Fruit fly (Drosophila melanogaster) whole organism, adult: Measurements from ENCODE around the gene Gnf1.

Source experiments
- CG11617 ChIP-seq: fragments of 200-800 bp; sonication (Bioruptor generic); optimal IDR thresholded peaks from 2 replicates; lab custom pipeline; 2017; ENCODE audit warnings: mild to moderate bottlenecking, missing biosample characterization, missing genetic modification reagents, missing genetic modification characterization
- CG12768 ChIP-seq: fragments of 200-800 bp; sonication (Bioruptor generic); optimal IDR thresholded peaks from 2 replicates; lab custom pipeline; 2017; ENCODE audit warnings: missing biosample characterization, missing genetic modification characterization, mild to moderate bottlenecking, moderate library complexity, missing genetic modification reagents
- CG14711 ChIP-seq: fragments of 200-800 bp; sonication (Bioruptor generic); optimal IDR thresholded peaks from 2 replicates; lab custom pipeline; 2018; ENCODE audit warnings: missing biosample characterization, mild to moderate bottlenecking, missing genetic modification characterization, moderate library complexity
- CG1620 ChIP-seq: fragments of 200-800 bp; sonication (Bioruptor generic); optimal IDR thresholded peaks from 2 replicates; lab custom pipeline; 2016; ENCODE audit warnings: missing biosample characterization, missing genetic modification characterization
- CG33017 ChIP-seq: fragments of 200-800 bp; sonication (Bioruptor generic); optimal IDR thresholded peaks from 2 replicates; lab custom pipeline; 2018; ENCODE audit warnings: missing biosample characterization, mild to moderate bottlenecking, missing genetic modification characterization, moderate library complexity
- CG5204 ChIP-seq: fragments of 200-800 bp; sonication (Bioruptor generic); optimal IDR thresholded peaks from 2 replicates; lab custom pipeline; 2016; ENCODE audit warnings: missing biosample characterization, missing genetic modification characterization
- CG7045 ChIP-seq: fragments of 200-800 bp; sonication (Bioruptor generic); optimal IDR thresholded peaks from 2 replicates; lab custom pipeline; 2017; ENCODE audit warnings: missing biosample characterization, mild to moderate bottlenecking, missing genetic modification characterization
- CG7101 ChIP-seq: fragments of 200-800 bp; sonication (Bioruptor generic); optimal IDR thresholded peaks from 2 replicates; lab custom pipeline; 2018; ENCODE audit warnings: missing biosample characterization, mild to moderate bottlenecking, missing genetic modification characterization, moderate library complexity
- Clk ChIP-seq: fragments of 200-800 bp; sonication (Bioruptor generic); optimal IDR thresholded peaks from 2 replicates; lab custom pipeline; 2017; ENCODE audit warnings: missing biosample characterization, missing genetic modification characterization
- Crg-1 ChIP-seq: fragments of 200-800 bp; sonication (Bioruptor generic); optimal IDR thresholded peaks from 2 replicates; lab custom pipeline; 2016; ENCODE audit warnings: missing biosample characterization, missing genetic modification characterization
- Hr96 ChIP-seq: fragments of 200-800 bp; sonication (Bioruptor generic); optimal IDR thresholded peaks from 2 replicates; lab custom pipeline; 2016; ENCODE audit warnings: missing biosample characterization, missing genetic modification characterization
- Mnt ChIP-seq: fragments of 200-800 bp; sonication (Bioruptor generic); optimal IDR thresholded peaks from 2 replicates; lab custom pipeline; 2016; ENCODE audit warnings: missing biosample characterization, mild to moderate bottlenecking, missing genetic modification characterization
- bab1 ChIP-seq: fragments of 200-800 bp; sonication (Bioruptor generic); optimal IDR thresholded peaks from 3 replicates; lab custom pipeline; 2019; ENCODE audit warnings: missing biosample characterization, mild to moderate bottlenecking, missing genetic modification characterization, moderate library complexity
- cic ChIP-seq: fragments of 200-800 bp; sonication (Bioruptor generic); optimal IDR thresholded peaks from 2 replicates; lab custom pipeline; 2017; ENCODE audit warnings: missing biosample characterization, mild to moderate bottlenecking, missing genetic modification characterization, moderate library complexity
- cnc ChIP-seq, 2 experiments: fragments of >200 bp; optimal IDR thresholded peaks; 2 replicates each; lab custom pipeline; 2017
- kay ChIP-seq: fragments of 200-800 bp; sonication (Bioruptor generic); peaks from one replicate; lab custom pipeline; 2016; ENCODE audit warnings: missing biosample characterization, missing genetic modification characterization, borderline replicate concordance
- ovo ChIP-seq: fragments of 200-800 bp; sonication (Bioruptor generic); optimal IDR thresholded peaks from 2 replicates; lab custom pipeline; 2016; ENCODE audit warnings: missing biosample characterization, missing genetic modification characterization
- pad ChIP-seq: fragments of 200-800 bp; sonication (Bioruptor generic); optimal IDR thresholded peaks from 3 replicates; lab custom pipeline; 2017; ENCODE audit warnings: missing biosample characterization, missing genetic modification characterization, mild to moderate bottlenecking, moderate library complexity, missing genetic modification reagents
- tj ChIP-seq: fragments of 200-800 bp; sonication (Bioruptor generic); optimal IDR thresholded peaks from 3 replicates; lab custom pipeline; 2017; ENCODE audit warnings: missing biosample characterization, mild to moderate bottlenecking, missing genetic modification characterization, moderate library complexity
- toe ChIP-seq: fragments of 200-800 bp; sonication (Bioruptor generic); optimal IDR thresholded peaks from 2 replicates; lab custom pipeline; 2016; ENCODE audit warnings: missing biosample characterization, missing genetic modification characterization

Gene Gnf1

DNA sequence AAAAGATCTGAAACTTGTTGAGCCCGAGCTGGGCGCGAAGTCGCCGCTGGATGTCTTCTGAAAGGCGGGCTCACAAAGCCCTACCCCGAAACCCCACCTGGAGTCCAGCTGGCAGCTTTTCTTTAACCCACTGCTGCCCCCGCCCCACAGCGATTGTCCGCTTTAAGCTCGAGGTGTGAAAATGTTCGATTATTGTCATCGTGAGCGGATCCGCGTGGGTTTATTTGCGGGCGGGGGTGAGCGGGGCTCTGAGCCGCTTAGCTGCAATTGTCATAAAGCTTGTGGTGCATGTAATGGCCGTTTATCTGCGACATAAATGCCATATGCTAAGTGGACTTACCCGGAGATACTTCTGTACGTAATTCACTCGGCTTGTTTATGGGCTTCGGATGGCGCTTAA, 39.5 kb upstream of the Gnf1 start:
- TF ChIP-seq Mnt (GFP tag; lab: Kevin White, UChicago), result no peak
- TF ChIP-seq CG14711 (tag; lab: Kevin White, UChicago), result no peak
- no peak for TF ChIP-seq toe (GFP tag; lab: Kevin White, UChicago)
- TF ChIP-seq CG1620 (GFP tag; lab: Kevin White, UChicago), result no peak
- TF ChIP-seq CG7045 (GFP tag; lab: Kevin White, UChicago), result no peak
- TF ChIP-seq bab1, result no peak
- TF ChIP-seq cic (GFP tag; lab: Kevin White, UChicago), result no peak
- no peak for TF ChIP-seq CG33017 (tag; lab: Kevin White, UChicago)
- no peak for TF ChIP-seq kay
- TF ChIP-seq cnc (optimal IDR thresholded peaks at IDR 0.05; lab: Kevin White, UChicago), result no peak
- TF ChIP-seq CG5204 (GFP tag; lab: Kevin White, UChicago), result no peak
- TF ChIP-seq Crg-1 (GFP tag; lab: Kevin White, UChicago), result no peak
- TF ChIP-seq Clk (GFP tag; lab: Kevin White, UChicago), result no peak
- TF ChIP-seq ovo (GFP tag; lab: Kevin White, UChicago), result no peak
- no peak for TF ChIP-seq tj (GFP tag; lab: Kevin White, UChicago)
- no peak for TF ChIP-seq pad (GFP tag; lab: Kevin White, UChicago)
- no peak for TF ChIP-seq CG7101 (tag; lab: Kevin White, UChicago)
- no peak for TF ChIP-seq CG11617 (GFP tag; lab: Kevin White, UChicago)
- TF ChIP-seq CG12768 (GFP tag; lab: Kevin White, UChicago), result no peak

- TF ChIP-seq kay (no peak), toe (GFP tag; lab: Kevin White, UChicago) (no peak), pad (GFP tag; lab: Kevin White, UChicago) (no peak), CG33017 (tag; lab: Kevin White, UChicago) (no peak), bab1 (no peak), CG7045 (GFP tag; lab: Kevin White, UChicago) (no peak), cnc (optimal IDR thresholded peaks at IDR 0.05; lab: Kevin White, UChicago) (no peak), ovo (GFP tag; lab: Kevin White, UChicago) (no peak)
Measured at dm6 chr3R:4868663-4869225, 37.7 kb upstream of the Gnf1 start.

- TF ChIP-seq CG1620 (GFP tag; lab: Kevin White, UChicago) (no peak), cic (GFP tag; lab: Kevin White, UChicago) (no peak), Clk (GFP tag; lab: Kevin White, UChicago) (no peak), ovo (GFP tag; lab: Kevin White, UChicago) (no peak), CG12768 (GFP tag; lab: Kevin White, UChicago) (no peak), CG33017 (tag; lab: Kevin White, UChicago) (no peak), CG7101 (tag; lab: Kevin White, UChicago) (no peak), CG11617 (GFP tag; lab: Kevin White, UChicago) (no peak), CG14711 (tag; lab: Kevin White, UChicago) (no peak), Hr96 (GFP tag; lab: Kevin White, UChicago) (no peak), cnc (optimal IDR thresholded peaks at IDR 0.05; lab: Kevin White, UChicago) (no peak), Mnt (GFP tag; lab: Kevin White, UChicago) (no peak), Crg-1 (GFP tag; lab: Kevin White, UChicago) (no peak), toe (GFP tag; lab: Kevin White, UChicago) (no peak), kay (no peak), tj (GFP tag; lab: Kevin White, UChicago) (no peak), pad (GFP tag; lab: Kevin White, UChicago) (no peak), CG7045 (GFP tag; lab: Kevin White, UChicago) (no peak)
Measured at dm6 chr3R:4873756-4874155, 32.7 kb upstream of the Gnf1 start.

- no peak for TF ChIP-seq Clk (GFP tag; lab: Kevin White, UChicago)
- TF ChIP-seq cnc (optimal IDR thresholded peaks at IDR 0.05; lab: Kevin White, UChicago), result no peak
- TF ChIP-seq Mnt (GFP tag; lab: Kevin White, UChicago), result no peak
- no peak for TF ChIP-seq CG1620 (GFP tag; lab: Kevin White, UChicago)
- no peak for TF ChIP-seq CG7045 (GFP tag; lab: Kevin White, UChicago)
- TF ChIP-seq CG7101 (tag; lab: Kevin White, UChicago), result no peak
- TF ChIP-seq bab1, result no peak
- TF ChIP-seq CG12768 (GFP tag; lab: Kevin White, UChicago), result no peak
- TF ChIP-seq ovo (GFP tag; lab: Kevin White, UChicago), result no peak
- no peak for TF ChIP-seq CG33017 (tag; lab: Kevin White, UChicago)
- TF ChIP-seq kay, result no peak
- TF ChIP-seq CG11617 (GFP tag; lab: Kevin White, UChicago), result no peak
- TF ChIP-seq Hr96 (GFP tag; lab: Kevin White, UChicago), result no peak
- no peak for TF ChIP-seq cic (GFP tag; lab: Kevin White, UChicago)
- no peak for TF ChIP-seq pad (GFP tag; lab: Kevin White, UChicago)
- TF ChIP-seq CG5204 (GFP tag; lab: Kevin White, UChicago), result no peak
Measured at dm6 chr3R:4878433-4878832, 28.0 kb upstream of the Gnf1 start, which contains the start of gene laf. TSS of gene laf (minus strand) at chr3R:4878533.

dm6 chr3R:4883186-4883746, 23.2 kb upstream of the Gnf1 start:
- TF ChIP-seq CG12768 (GFP tag; lab: Kevin White, UChicago) (no peak), tj (GFP tag; lab: Kevin White, UChicago) (no peak), pad (GFP tag; lab: Kevin White, UChicago) (no peak)

- TF ChIP-seq tj (GFP tag; lab: Kevin White, UChicago) (no peak), CG11617 (GFP tag; lab: Kevin White, UChicago) (no peak), toe (GFP tag; lab: Kevin White, UChicago) (no peak)
Measured at dm6 chr3R:4883864-4884263, 22.6 kb upstream of the Gnf1 start.
